Fruit fly (Drosophila melanogaster) whole organism: Measurements from ENCODE around the gene Cht11.

Source experiments
- CG8478 ChIP-seq: fragments of >200 bp; optimal IDR thresholded peaks from 2 replicates; lab custom pipeline; 2018; ENCODE audit warnings: inconsistent platforms
- pan ChIP-seq: fragments of >200 bp; optimal IDR thresholded peaks from 2 replicates; lab custom pipeline; 2017
- psq ChIP-seq: fragments of >200 bp; optimal IDR thresholded peaks from 2 replicates; lab custom pipeline; 2017

dm6 chrX:6804485-6805295 is 44.6 kb downstream of the Cht11 start:
- no peak for TF ChIP-seq CG8478 (lab: Kevin White, UChicago)
- no peak for TF ChIP-seq pan (lab: Kevin White, UChicago)
- TF ChIP-seq psq (lab: Kevin White, UChicago) = no peak
